Fruit fly (Drosophila melanogaster): ENCODE results near the gene bif.

bif gene

dm6 chrX:11685918-11686640 lies 7.3 kb downstream of the bif start (continued):
- TF ChIP-seq CG12104 (GFP tag; optimal IDR thresholded peaks at IDR 0.05) (no peak), unpg (GFP tag; optimal IDR thresholded peaks at IDR 0.05) (no peak), yki (optimal IDR thresholded peaks at IDR 0.05) (peak; percentile 68), pita (GFP tag; optimal IDR thresholded peaks at IDR 0.05) (no peak), CG32772 (GFP tag; IDR thresholded peaks at IDR 0.05) (no peak), CG10209 (GFP tag; optimal IDR thresholded peaks at IDR 0.05) (no peak), Ada2b (GFP tag; IDR thresholded peaks at IDR 0.05) (no peak), CG13624 (GFP tag; optimal IDR thresholded peaks at IDR 0.05) (no peak), nerfin-1 (tag; optimal IDR thresholded peaks at IDR 0.05) (peak; percentile 15), lov (optimal IDR thresholded peaks at IDR 0.05) (no peak), lov (GFP tag; IDR thresholded peaks at IDR 0.05) (no peak), salm (tag; optimal IDR thresholded peaks at IDR 0.05) (peak; percentile 20), HmgD (GFP tag; optimal IDR thresholded peaks at IDR 0.05) (no peak), ftz-f1 (GFP tag; optimal IDR thresholded peaks at IDR 0.05) (peak; percentile 4), Mes4 (GFP tag; optimal IDR thresholded peaks at IDR 0.05) (peak; percentile 29), pfk (GFP tag; optimal IDR thresholded peaks at IDR 0.05) (peak; percentile 51), Dip2 (GFP tag; IDR thresholded peaks at IDR 0.05) (no peak), Awh (GFP tag; IDR thresholded peaks at IDR 0.05) (no peak), Ets97D (GFP tag; optimal IDR thresholded peaks at IDR 0.05) (no peak), gro (GFP tag; optimal IDR thresholded peaks at IDR 0.05) (peak; percentile 54), tna (GFP tag; IDR thresholded peaks at IDR 0.05; ENCODE audit: partially characterized antibody) (no peak), tx (GFP tag; optimal IDR thresholded peaks at IDR 0.05) (no peak), Oaz (GFP tag; IDR thresholded peaks at IDR 0.05) (no peak), CHES-1-like (GFP tag; optimal IDR thresholded peaks at IDR 0.05) (peak; percentile 13), dimm (GFP tag; IDR thresholded peaks at IDR 0.05) (no peak), Ravus (GFP tag; IDR thresholded peaks at IDR 0.05) (no peak; the same call in 1 of the 2 replicates), CG14050 (GFP tag; IDR thresholded peaks at IDR 0.05) (no peak), ro (GFP tag; IDR thresholded peaks at IDR 0.05) (no peak), CG11093 (GFP tag; IDR thresholded peaks at IDR 0.05) (no peak), Atf6 (GFP tag; IDR thresholded peaks at IDR 0.05) (peak; percentile 59), grau (tag; optimal IDR thresholded peaks at IDR 0.05) (peak; percentile 24), H15 (GFP tag; IDR thresholded peaks at IDR 0.05) (no peak), slp2 (GFP tag; optimal IDR thresholded peaks at IDR 0.05) (no peak), bsh (GFP tag; optimal IDR thresholded peaks at IDR 0.05) (peak in 1 of 2 experiments; percentile 73), CG17359 (tag; optimal IDR thresholded peaks at IDR 0.05) (peak; percentile 44), CG32532 (GFP tag; IDR thresholded peaks at IDR 0.05) (peak; percentile 69; the same call in 1 of the 2 replicates), Max (GFP tag; optimal IDR thresholded peaks at IDR 0.05) (no peak), CG2889 (GFP tag; IDR thresholded peaks at IDR 0.05) (no peak), Dad (GFP tag; optimal IDR thresholded peaks at IDR 0.05) (no peak), CG42726 (GFP tag; IDR thresholded peaks at IDR 0.05; ENCODE audit: partially characterized antibody) (no peak), CG3407 (GFP tag; optimal IDR thresholded peaks at IDR 0.05) (no peak), CG8089 (GFP tag; optimal IDR thresholded peaks at IDR 0.05) (no peak), gfzf (GFP tag; optimal IDR thresholded peaks at IDR 0.05) (no peak), maf-S (GFP tag; optimal IDR thresholded peaks at IDR 0.05) (no peak), ac (GFP tag; optimal IDR thresholded peaks at IDR 0.05) (no peak), Pdp1 (GFP tag; optimal IDR thresholded peaks at IDR 0.05) (peak in 1 of 2 experiments; percentile 28), CG12219 (GFP tag; optimal IDR thresholded peaks at IDR 0.05) (peak; percentile 32), Nf-YC (tag; optimal IDR thresholded peaks at IDR 0.05) (peak; percentile 40), CG30403 (GFP tag; optimal IDR thresholded peaks at IDR 0.05) (no peak), cad (GFP tag; optimal IDR thresholded peaks at IDR 0.05) (no peak), tup (GFP tag; optimal IDR thresholded peaks at IDR 0.05) (no peak)

All from whole organism, embryonic.